Fruit fly (Drosophila melanogaster) whole organism, embryonic: ENCODE measurements around the gene CG6959.

ENCODE experiments used
- Adf1 ChIP-seq: fragments of 200-800 bp; sonication (Bioruptor generic); IDR thresholded peaks from 2 replicates; pipeline ENCODE4 v1.3.6; 2022; ENCODE audit warnings: missing biosample characterization, missing genetic modification characterization
- Atf3 ChIP-seq: fragments of 200-800 bp; sonication (Bioruptor generic); optimal IDR thresholded peaks from 3 replicates; lab custom pipeline; 2016; ENCODE audit warnings: missing biosample characterization, missing genetic modification characterization
- CG10147 ChIP-seq: fragments of 200-800 bp; sonication (Bioruptor generic); optimal IDR thresholded peaks from 2 replicates; lab custom pipeline; 2019; ENCODE audit warnings: missing biosample characterization, mild to moderate bottlenecking, missing genetic modification characterization, moderate library complexity
- CG10366 ChIP-seq: fragments of 200-800 bp; sonication (Bioruptor generic); IDR thresholded peaks from 2 replicates; pipeline ENCODE4 v1.3.6; 2022; ENCODE audit warnings: missing biosample characterization, missing genetic modification characterization
- CG14860 ChIP-seq: fragments of 200-800 bp; sonication (Bioruptor generic); IDR thresholded peaks from 3 replicates; pipeline ENCODE4 v1.3.6; 2022; ENCODE audit warnings: missing biosample characterization, missing genetic modification characterization; ENCODE audit not compliant: partially characterized antibody
- CG14965 ChIP-seq: fragments of 200-800 bp; sonication (Bioruptor generic); optimal IDR thresholded peaks from 2 replicates; lab custom pipeline; 2016; ENCODE audit warnings: missing biosample characterization, missing genetic modification characterization, borderline replicate concordance
- CG15073 ChIP-seq: fragments of 200-800 bp; sonication (Bioruptor generic); optimal IDR thresholded peaks from 2 replicates; lab custom pipeline; 2016; ENCODE audit warnings: missing biosample characterization, missing genetic modification characterization
- CG15514 ChIP-seq: fragments of 200-800 bp; sonication (Bioruptor generic); optimal IDR thresholded peaks from 3 replicates; lab custom pipeline; 2017; ENCODE audit warnings: missing biosample characterization, missing genetic modification characterization, mild to moderate bottlenecking, moderate library complexity, missing genetic modification reagents
- CG17385 ChIP-seq: fragments of 200-800 bp; sonication (Bioruptor generic); optimal IDR thresholded peaks from 3 replicates; lab custom pipeline; 2018; ENCODE audit warnings: missing biosample characterization, mild to moderate bottlenecking, missing genetic modification characterization
- CG1832 ChIP-seq: fragments of 200-800 bp; sonication (Bioruptor generic); optimal IDR thresholded peaks from 2 replicates; lab custom pipeline; 2017; ENCODE audit warnings: missing biosample characterization, mild to moderate bottlenecking, missing genetic modification characterization, inconsistent platforms
- CG18619 ChIP-seq: fragments of 200-800 bp; sonication (Bioruptor generic); optimal IDR thresholded peaks from 3 replicates; lab custom pipeline; 2017; ENCODE audit warnings: missing biosample characterization, mild to moderate bottlenecking, missing genetic modification characterization
- CG2129 ChIP-seq: fragments of 200-800 bp; sonication (Bioruptor generic); IDR thresholded peaks from 2 replicates; pipeline ENCODE4 v1.3.6; 2022; ENCODE audit warnings: missing biosample characterization, missing genetic modification characterization; ENCODE audit not compliant: partially characterized antibody
- CG2202 ChIP-seq: fragments of 200-800 bp; sonication (Bioruptor generic); optimal IDR thresholded peaks from 2 replicates; lab custom pipeline; 2018; ENCODE audit warnings: missing biosample characterization, mild to moderate bottlenecking, missing genetic modification characterization
- CG3065 ChIP-seq: fragments of 200-800 bp; sonication (Bioruptor generic); optimal IDR thresholded peaks from 2 replicates; lab custom pipeline; 2016; ENCODE audit warnings: missing biosample characterization, missing genetic modification characterization
- CG34376 ChIP-seq: fragments of 200-800 bp; sonication (Bioruptor generic); optimal IDR thresholded peaks from 2 replicates; lab custom pipeline; 2018; ENCODE audit warnings: missing biosample characterization, mild to moderate bottlenecking, missing genetic modification characterization
- CG4328 ChIP-seq: fragments of 200-800 bp; sonication (Bioruptor generic); optimal IDR thresholded peaks from 3 replicates; lab custom pipeline; 2017; ENCODE audit warnings: missing biosample characterization, missing genetic modification reagents, missing genetic modification characterization
- CG6254 ChIP-seq: fragments of 200-800 bp; sonication (Bioruptor generic); optimal IDR thresholded peaks from 3 replicates; lab custom pipeline; 2017; ENCODE audit warnings: mild to moderate bottlenecking, missing biosample characterization, missing genetic modification reagents, missing genetic modification characterization
- CG6683 ChIP-seq: fragments of 200-800 bp; sonication (Bioruptor generic); optimal IDR thresholded peaks from 2 replicates; lab custom pipeline; 2017; ENCODE audit warnings: missing biosample characterization, mild to moderate bottlenecking, missing genetic modification characterization, missing genetic modification reagents
- CG7786 ChIP-seq: fragments of 200-800 bp; sonication (Bioruptor generic); optimal IDR thresholded peaks from 2 replicates; lab custom pipeline; 2016; ENCODE audit warnings: missing biosample characterization, missing genetic modification characterization
- CG9727 ChIP-seq: fragments of 200-800 bp; sonication (Bioruptor generic); optimal IDR thresholded peaks from 3 replicates; lab custom pipeline; 2017; ENCODE audit warnings: missing biosample characterization, mild to moderate bottlenecking, missing genetic modification characterization
- D19A ChIP-seq: fragments of 200-800 bp; optimal IDR thresholded peaks from 3 replicates; lab custom pipeline; 2019; ENCODE audit warnings: missing biosample characterization, mild to moderate bottlenecking, missing genetic modification characterization, moderate library complexity
- H2.0 ChIP-seq: fragments of 200-800 bp; sonication (Bioruptor generic); IDR thresholded peaks from 2 replicates; pipeline ENCODE4 v1.3.6; 2022; ENCODE audit warnings: missing biosample characterization, missing genetic modification characterization
- HmgD ChIP-seq: fragments of 200-800 bp; sonication (Bioruptor generic); optimal IDR thresholded peaks from 3 replicates; lab custom pipeline; 2016; ENCODE audit warnings: missing biosample characterization, missing genetic modification characterization
- Kr ChIP-seq: fragments of 200-800 bp; sonication (Bioruptor generic); optimal IDR thresholded peaks from 2 replicates; lab custom pipeline; 2017; ENCODE audit warnings: missing biosample characterization, mild to moderate bottlenecking, missing genetic modification characterization
- Xbp1 ChIP-seq: fragments of 200-800 bp; sonication (Bioruptor generic); optimal IDR thresholded peaks from 3 replicates; lab custom pipeline; 2016; ENCODE audit warnings: missing biosample characterization, mild to moderate bottlenecking, missing genetic modification characterization
- bab2 ChIP-seq: fragments of 200-800 bp; sonication (Bioruptor generic); optimal IDR thresholded peaks from 2 replicates; lab custom pipeline; 2016; ENCODE audit warnings: missing biosample characterization, missing genetic modification characterization
- btn ChIP-seq: fragments of 200-800 bp; sonication (Bioruptor generic); optimal IDR thresholded peaks from 2 replicates; lab custom pipeline; 2016; ENCODE audit warnings: missing biosample characterization, missing genetic modification characterization
- ci ChIP-seq: fragments of 200-800 bp; sonication (Bioruptor generic); IDR thresholded peaks from 3 replicates; pipeline ENCODE4 v1.3.6; 2022; ENCODE audit warnings: missing biosample characterization, missing genetic modification characterization
- croc ChIP-seq: fragments of 200-800 bp; sonication (Bioruptor generic); conservative IDR thresholded peaks from 3 replicates; pipeline ENCODE4 v1.3.6; 2022; ENCODE audit warnings: missing biosample characterization, missing genetic modification characterization
- crol ChIP-seq: fragments of 200-800 bp; sonication (Bioruptor generic); IDR thresholded peaks from 2 replicates; pipeline ENCODE4 v1.3.6; 2022; ENCODE audit warnings: missing biosample characterization, missing genetic modification characterization
- crp ChIP-seq, 2 experiments: fragments of 200-800 bp; sonication (Bioruptor generic); optimal IDR thresholded peaks; 2 replicates in 1 of 2; 3 replicates in 1 of 2; lab custom pipeline; 2017; ENCODE audit warnings: missing biosample characterization in 2 of 2, missing genetic modification characterization in 2 of 2, mild to moderate bottlenecking in 1 of 2, moderate library complexity in 1 of 2
- danr ChIP-seq: fragments of 200-800 bp; sonication (Bioruptor generic); IDR thresholded peaks from 2 replicates; pipeline ENCODE4 v1.3.6; 2022; ENCODE audit warnings: missing biosample characterization, missing genetic modification characterization
- dpn ChIP-seq, 2 experiments: fragments of 200-800 bp; sonication (Bioruptor generic); optimal IDR thresholded peaks; 3 replicates each; lab custom pipeline; 2016; ENCODE audit warnings: missing biosample characterization in 2 of 2, missing genetic modification characterization in 2 of 2
- dysf ChIP-seq: fragments of 200-800 bp; sonication (Bioruptor generic); IDR thresholded peaks from 3 replicates; pipeline ENCODE4 v1.3.6; 2022; ENCODE audit warnings: missing biosample characterization, missing genetic modification characterization
- ftz-f1 ChIP-seq: fragments of 200-800 bp; sonication (Bioruptor generic); optimal IDR thresholded peaks from 2 replicates; lab custom pipeline; 2016; ENCODE audit warnings: missing biosample characterization, missing genetic modification characterization
- hbn ChIP-seq: fragments of 200-800 bp; sonication (Bioruptor generic); IDR thresholded peaks from 2 replicates; pipeline ENCODE4 v1.3.6; 2022; ENCODE audit warnings: missing biosample characterization, missing genetic modification characterization; ENCODE audit not compliant: partially characterized antibody
- insv ChIP-seq, 2 experiments: fragments of 200-800 bp; sonication (Bioruptor generic); optimal IDR thresholded peaks; 3 replicates each; lab custom pipeline; 2016 to 2018; ENCODE audit warnings: missing biosample characterization in 2 of 2, missing genetic modification characterization in 2 of 2
- lab ChIP-seq: fragments of 200-800 bp; sonication (Bioruptor generic); optimal IDR thresholded peaks from 3 replicates; lab custom pipeline; 2017; ENCODE audit warnings: missing biosample characterization, missing genetic modification characterization, mild to moderate bottlenecking, moderate library complexity, missing genetic modification reagents
- lbe ChIP-seq: fragments of 200-800 bp; sonication (Bioruptor generic); optimal IDR thresholded peaks from 2 replicates; lab custom pipeline; 2016; ENCODE audit warnings: missing biosample characterization, mild to moderate bottlenecking, missing genetic modification characterization
- nau ChIP-seq: fragments of 200-800 bp; sonication (Bioruptor generic); optimal IDR thresholded peaks from 3 replicates; lab custom pipeline; 2017; ENCODE audit warnings: missing biosample characterization, mild to moderate bottlenecking, missing genetic modification characterization, missing genetic modification reagents
- p53 ChIP-seq: fragments of 200-800 bp; sonication (Bioruptor generic); optimal IDR thresholded peaks from 2 replicates; lab custom pipeline; 2016; ENCODE audit warnings: missing biosample characterization, missing genetic modification characterization
- pan ChIP-seq, 4 experiments: fragments of >200 bp in 3 of 4; fragments of 200-800 bp in 1 of 4; sonication (Bioruptor generic) in 1 of 4; optimal IDR thresholded peaks in 3 of 4; IDR thresholded peaks in 1 of 4; 2 replicates each; pipeline versions ENCODE4 v1.3.6 to Lab custom; 2017 to 2022; ENCODE audit warnings: missing biosample characterization in 2 of 4, missing genetic modification characterization in 2 of 4, mixed read lengths in 1 of 4
- seq ChIP-seq: fragments of 200-800 bp; sonication (Bioruptor generic); IDR thresholded peaks from 2 replicates; pipeline ENCODE4 v1.3.6; 2022; ENCODE audit warnings: missing biosample characterization, missing genetic modification characterization
- unpg ChIP-seq: fragments of 200-800 bp; sonication (Bioruptor generic); optimal IDR thresholded peaks from 3 replicates; lab custom pipeline; 2018; ENCODE audit warnings: missing biosample characterization, mild to moderate bottlenecking, missing genetic modification characterization, moderate library complexity
- wdn ChIP-seq: fragments of 200-800 bp; sonication (Bioruptor generic); IDR thresholded peaks from 2 replicates; pipeline ENCODE4 v1.3.6; 2022; ENCODE audit warnings: missing biosample characterization, missing genetic modification characterization
- zfh2 ChIP-seq: fragments of 200-800 bp; sonication (Bioruptor generic); optimal IDR thresholded peaks from 2 replicates; lab custom pipeline; 2016; ENCODE audit warnings: missing biosample characterization, missing genetic modification characterization

Gene CG6959

dm6 chr3R:11778012-11778865 lies 91.0 kb downstream of the CG6959 start (continued):
- TF ChIP-seq dysf (GFP tag; lab: Robert Waterston, UW) = peak; percentile 47; the same call in 2 of the 3 replicates
- no peak for TF ChIP-seq CG1832 (GFP tag; lab: Kevin White, UChicago)
- TF ChIP-seq CG15514 (GFP tag; lab: Kevin White, UChicago) = peak; percentile 86
- TF ChIP-seq H2.0 = peak; percentile 34
- TF ChIP-seq btn (GFP tag; lab: Kevin White, UChicago) = peak; percentile 38
- TF ChIP-seq dpn (GFP tag; optimal IDR thresholded peaks at IDR 0.05; lab: Kevin White, UChicago) = peak in 1 of 2 experiments; percentile 61
- TF ChIP-seq crp (GFP tag; optimal IDR thresholded peaks at IDR 0.05; lab: Kevin White, UChicago) = peak in 1 of 2 experiments; percentile 13
- TF ChIP-seq nau (GFP tag; lab: Kevin White, UChicago) = no peak
- TF ChIP-seq CG4328 (GFP tag; lab: Kevin White, UChicago) = peak; percentile 57
- TF ChIP-seq p53 (GFP tag; lab: Kevin White, UChicago) = no peak
- TF ChIP-seq lab (GFP tag; lab: Kevin White, UChicago) = peak; percentile 63
- TF ChIP-seq zfh2 = peak; percentile 48
- peak; percentile 26 for TF ChIP-seq ftz-f1 (GFP tag; lab: Kevin White, UChicago)
- no peak for TF ChIP-seq lbe
- peak; percentile 10 for TF ChIP-seq bab2 (GFP tag; lab: Kevin White, UChicago)
- TF ChIP-seq CG7786 (GFP tag; lab: Kevin White, UChicago) = no peak
- TF ChIP-seq CG15073 (GFP tag; lab: Kevin White, UChicago) = peak; percentile 33
- TF ChIP-seq Xbp1 = peak; percentile 74
- no peak for TF ChIP-seq CG2202 (tag; lab: Kevin White, UChicago)
- TF ChIP-seq HmgD (GFP tag; lab: Kevin White, UChicago) = peak; percentile 81
- TF ChIP-seq danr (GFP tag; lab: Robert Waterston, UW) = peak; percentile 48
- no peak for TF ChIP-seq wdn (GFP tag; lab: Robert Waterston, UW)
- TF ChIP-seq CG18619 (GFP tag; lab: Kevin White, UChicago) = peak; percentile 78
- peak; percentile 78; the same call in 1 of the 2 replicates for TF ChIP-seq crol (GFP tag; lab: Robert Waterston, UW)
- peak in 1 of 2 experiments; percentile 86 for TF ChIP-seq pan (optimal IDR thresholded peaks at IDR 0.05; lab: Kevin White, UChicago)
- TF ChIP-seq pan (GFP tag; optimal IDR thresholded peaks at IDR 0.05 in 1 of 2, IDR thresholded peaks at IDR 0.05 in 1 of 2) = peak in 1 of 2 experiments; percentile 84
- TF ChIP-seq Kr = peak; percentile 99
- 0 out of 2 replicates have a peak, but pooled peaks have one; percentile 21 for TF ChIP-seq hbn
- peak; percentile 82 for TF ChIP-seq ci (GFP tag; lab: Robert Waterston, UW)
- TF ChIP-seq CG3065 (GFP tag; lab: Kevin White, UChicago) = peak; percentile 2
- TF ChIP-seq insv (GFP tag; optimal IDR thresholded peaks at IDR 0.05; lab: Kevin White, UChicago) = peak in 1 of 2 experiments; percentile 34
- 0 out of 3 replicates have a peak, but pooled peaks have one; percentile 11 for TF ChIP-seq CG14860
- peak; percentile 61; the same call in 1 of the 2 replicates for TF ChIP-seq seq (GFP tag; lab: Robert Waterston, UW)
- no peak; the same call in 2 of the 3 replicates for TF ChIP-seq croc (GFP tag; lab: Robert Waterston, UW)
- no peak for TF ChIP-seq CG2129 (GFP tag; lab: Robert Waterston, UW)
- no peak for TF ChIP-seq unpg (GFP tag; lab: Kevin White, UChicago)
- peak; percentile 23 for TF ChIP-seq CG6683
- TF ChIP-seq Atf3 (GFP tag; lab: Kevin White, UChicago) = no peak
- TF ChIP-seq CG34376 (GFP tag; lab: Kevin White, UChicago) = peak; percentile 45
- TF ChIP-seq CG10147 (GFP tag; lab: Kevin White, UChicago) = peak; percentile 36
- peak; percentile 87 for TF ChIP-seq CG9727 (GFP tag; lab: Kevin White, UChicago)
- peak; percentile 96 for TF ChIP-seq Adf1 (GFP tag; lab: Robert Waterston, UW)
- TF ChIP-seq CG10366 (GFP tag; lab: Robert Waterston, UW) = peak; percentile 22; the same call in 1 of the 2 replicates
- peak; percentile 41 for TF ChIP-seq D19A
- TF ChIP-seq CG17385 (GFP tag; lab: Kevin White, UChicago) = peak; percentile 49
- no peak for TF ChIP-seq CG14965 (GFP tag; lab: Kevin White, UChicago)
- TF ChIP-seq CG6254 = peak; percentile 65
